Worm (Caenorhabditis elegans) whole organism, L3 larva: ENCODE results near the gene msp-38.
A peak's percentile ranks its signal among the peaks of the same experiment; 100 is the strongest.

Source experiments
- R02D3.7 ChIP-seq: fragments of 150-350 bp; optimal IDR thresholded peaks from 2 replicates; lab custom pipeline; 2014; ENCODE audit warnings: missing biosample characterization, missing genetic modification characterization
- ZK546.5 ChIP-seq: sonication (generic microtip); optimal IDR thresholded peaks from 2 replicates; lab custom pipeline; 2017; ENCODE audit warnings: missing biosample characterization, missing genetic modification characterization
- ama-1 ChIP-seq: fragments of 150-350 bp; optimal IDR thresholded peaks from 2 replicates; lab custom pipeline; 2018
- ceh-16 ChIP-seq: sonication (generic microtip); optimal IDR thresholded peaks from 2 replicates; lab custom pipeline; 2017; ENCODE audit warnings: missing biosample characterization, missing genetic modification characterization
- ceh-82 ChIP-seq: fragments of 150-350 bp; optimal IDR thresholded peaks from 2 replicates; lab custom pipeline; 2014; ENCODE audit warnings: missing biosample characterization, missing genetic modification characterization
- ceh-9 ChIP-seq: sonication (generic microtip); optimal IDR thresholded peaks from 2 replicates; lab custom pipeline; 2018; ENCODE audit warnings: missing biosample characterization, missing genetic modification characterization
- daf-12 ChIP-seq: fragments of 150-350 bp; optimal IDR thresholded peaks from 2 replicates; lab custom pipeline; 2014; ENCODE audit warnings: missing biosample characterization, missing genetic modification reagents, missing genetic modification characterization
- egl-5 ChIP-seq: fragments of 150-350 bp; optimal IDR thresholded peaks from 2 replicates; lab custom pipeline; 2017; ENCODE audit warnings: missing biosample characterization, missing genetic modification reagents, missing genetic modification characterization, inconsistent platforms
- elt-1 ChIP-seq: fragments of 150-350 bp; optimal IDR thresholded peaks from 2 replicates; lab custom pipeline; 2014; ENCODE audit warnings: missing biosample characterization, missing genetic modification characterization
- elt-2 ChIP-seq: sonication (generic microtip); optimal IDR thresholded peaks from 2 replicates; lab custom pipeline; 2016; ENCODE audit warnings: missing genetic modification reagents, mild to moderate bottlenecking, missing genetic modification characterization, missing compliant biosample characterization
- elt-3 ChIP-seq, 3 experiments: fragments of 150-350 bp in 1 of 3; sonication (generic microtip) in 2 of 3; optimal IDR thresholded peaks; 2 replicates in 2 of 3; 4 replicates in 1 of 3; lab custom pipeline; 2014 to 2017; ENCODE audit warnings: missing biosample characterization in 3 of 3, missing genetic modification characterization in 3 of 3
- eor-1 ChIP-seq, 2 experiments: fragments of 150-350 bp; optimal IDR thresholded peaks; 2 replicates each; lab custom pipeline; 2014 to 2018; ENCODE audit warnings: missing biosample characterization in 2 of 2, missing genetic modification characterization in 2 of 2
- fkh-10 ChIP-seq: sonication (generic microtip); optimal IDR thresholded peaks from 2 replicates; lab custom pipeline; 2017; ENCODE audit warnings: missing biosample characterization, missing genetic modification reagents, missing genetic modification characterization
- fkh-2 ChIP-seq: fragments of 150-350 bp; optimal IDR thresholded peaks from 2 replicates; lab custom pipeline; 2014; ENCODE audit warnings: missing biosample characterization, missing genetic modification reagents, missing genetic modification characterization
- fos-1 ChIP-seq: fragments of 150-350 bp; optimal IDR thresholded peaks from 2 replicates; lab custom pipeline; 2014; ENCODE audit warnings: missing biosample characterization, missing genetic modification characterization
- hmg-11 ChIP-seq: sonication (generic microtip); optimal IDR thresholded peaks from 2 replicates; lab custom pipeline; 2016; ENCODE audit warnings: missing genetic modification characterization, missing compliant biosample characterization
- jun-1 ChIP-seq: fragments of 150-350 bp; optimal IDR thresholded peaks from 2 replicates; lab custom pipeline; 2014; ENCODE audit warnings: missing biosample characterization, missing genetic modification reagents, missing genetic modification characterization
- lin-15B ChIP-seq: fragments of 150-350 bp; optimal IDR thresholded peaks from 2 replicates; lab custom pipeline; 2014; ENCODE audit warnings: missing biosample characterization, missing genetic modification characterization
- lin-39 ChIP-seq: fragments of 150-350 bp; optimal IDR thresholded peaks from 2 replicates; lab custom pipeline; 2018; ENCODE audit warnings: missing biosample characterization, missing genetic modification reagents, missing genetic modification characterization
- lsy-12 ChIP-seq: sonication (generic microtip); optimal IDR thresholded peaks from 2 replicates; lab custom pipeline; 2016; ENCODE audit warnings: mild to moderate bottlenecking, missing genetic modification characterization, missing compliant biosample characterization
- mdl-1 ChIP-seq: fragments of 150-350 bp; optimal IDR thresholded peaks from 2 replicates; lab custom pipeline; 2014; ENCODE audit warnings: missing biosample characterization, missing genetic modification characterization
- mml-1 ChIP-seq: fragments of 150-350 bp; sonication (generic microtip); optimal IDR thresholded peaks from 3 replicates; lab custom pipeline; 2014; ENCODE audit warnings: missing biosample characterization, missing genetic modification characterization
- nfya-1 ChIP-seq: sonication (generic microtip); optimal IDR thresholded peaks from 2 replicates; lab custom pipeline; 2017; ENCODE audit warnings: missing genetic modification characterization, mild to moderate bottlenecking, missing compliant biosample characterization, antibody characterized with exemption, moderate library complexity; ENCODE audit not compliant: insufficient read depth
- nhr-11 ChIP-seq: fragments of 150-350 bp; optimal IDR thresholded peaks from 2 replicates; lab custom pipeline; 2014; ENCODE audit warnings: missing biosample characterization, missing genetic modification characterization
- nhr-12 ChIP-seq: fragments of 150-350 bp; optimal IDR thresholded peaks from 2 replicates; lab custom pipeline; 2014; ENCODE audit warnings: missing biosample characterization, missing genetic modification characterization
- nhr-25 ChIP-seq: sonication (generic microtip); optimal IDR thresholded peaks from 2 replicates; lab custom pipeline; 2017; ENCODE audit warnings: missing biosample characterization, missing genetic modification characterization
- nhr-43 ChIP-seq: sonication (generic microtip); optimal IDR thresholded peaks from 2 replicates; lab custom pipeline; 2016; ENCODE audit warnings: mild to moderate bottlenecking, missing genetic modification characterization, missing compliant biosample characterization; ENCODE audit not compliant: poor library complexity, severe bottlenecking
- nhr-67 ChIP-seq: fragments of 150-350 bp; optimal IDR thresholded peaks from 2 replicates; lab custom pipeline; 2014; ENCODE audit warnings: missing biosample characterization, missing genetic modification characterization
- nhr-76 ChIP-seq: fragments of 150-350 bp; sonication (generic microtip); optimal IDR thresholded peaks from 5 replicates; lab custom pipeline; 2014; ENCODE audit warnings: missing biosample characterization, missing genetic modification characterization
- nhr-77 ChIP-seq: fragments of 150-350 bp; optimal IDR thresholded peaks from 2 replicates; lab custom pipeline; 2014; ENCODE audit warnings: missing biosample characterization, missing genetic modification characterization
- pha-4 ChIP-seq: fragments of 150-350 bp; optimal IDR thresholded peaks from 2 replicates; lab custom pipeline; 2014; ENCODE audit warnings: missing biosample characterization, missing genetic modification reagents, missing genetic modification characterization
- pqm-1 ChIP-seq: fragments of 150-350 bp; optimal IDR thresholded peaks from 2 replicates; lab custom pipeline; 2017; ENCODE audit warnings: missing biosample characterization, missing genetic modification characterization, inconsistent platforms
- sea-2 ChIP-seq: fragments of 150-350 bp; sonication (generic microtip); optimal IDR thresholded peaks from 4 replicates; lab custom pipeline; 2014; ENCODE audit warnings: missing biosample characterization, missing genetic modification reagents, missing genetic modification characterization
- skn-1 ChIP-seq: fragments of 150-350 bp; optimal IDR thresholded peaks from 2 replicates; lab custom pipeline; 2014; ENCODE audit warnings: missing biosample characterization, missing genetic modification characterization
- snpc-4 ChIP-seq: fragments of 150-350 bp; optimal IDR thresholded peaks from 2 replicates; lab custom pipeline; 2014; ENCODE audit warnings: missing biosample characterization, missing genetic modification characterization
- tbx-2 ChIP-seq: sonication (generic microtip); optimal IDR thresholded peaks from 2 replicates; lab custom pipeline; 2016; ENCODE audit warnings: mild to moderate bottlenecking, missing genetic modification characterization, missing compliant biosample characterization
- unc-62 ChIP-seq: fragments of 150-350 bp; sonication (generic microtip); optimal IDR thresholded peaks from 4 replicates; lab custom pipeline; 2014; ENCODE audit warnings: missing biosample characterization, missing genetic modification reagents, missing genetic modification characterization
- ztf-11 ChIP-seq: fragments of 150-350 bp; optimal IDR thresholded peaks from 2 replicates; lab custom pipeline; 2014; ENCODE audit warnings: missing biosample characterization, missing genetic modification characterization
- ztf-4 ChIP-seq: fragments of 150-350 bp; optimal IDR thresholded peaks from 2 replicates; lab custom pipeline; 2014; ENCODE audit warnings: missing biosample characterization, missing genetic modification characterization

The msp-38 gene

ce11 chrIV:10135817-10136216 is 7.7 kb downstream of the msp-38 start, which contains the start of gene K08F4.5:
Gene K08F4.5 (minus strand): TSS chrIV:10135917.
- TF ChIP-seq ztf-4 (tag; lab: Kevin White, UChicago) = no peak
- no peak for TF ChIP-seq egl-5 (tag; lab: Kevin White, UChicago)
- no peak for TF ChIP-seq fkh-10 (GFP tag; lab: Kevin White, UChicago)
- no peak for TF ChIP-seq lin-15B (tag; lab: Kevin White, UChicago)
- no peak for TF ChIP-seq elt-1 (tag; lab: Kevin White, UChicago)
- no peak for TF ChIP-seq nhr-67 (tag; lab: Kevin White, UChicago)
- TF ChIP-seq, all 47 proteins: peak for 0

ce11 chrIV:10129957-10130356 is 13.6 kb downstream of the msp-38 start, which contains the start of gene glt-3:
Gene glt-3 (plus strand): TSS chrIV:10130257.
- TF ChIP-seq fkh-10 (GFP tag; lab: Kevin White, UChicago) (no peak), nhr-67 (tag; lab: Kevin White, UChicago) (no peak), fos-1 (tag; lab: Kevin White, UChicago) (no peak), pqm-1 (no peak), nhr-25 (tag; lab: Kevin White, UChicago) (no peak), jun-1 (tag; lab: Kevin White, UChicago) (no peak), tbx-2 (tag; lab: Kevin White, UChicago) (no peak), mml-1 (no peak), lin-15B (tag; lab: Kevin White, UChicago) (no peak), skn-1 (tag; lab: Kevin White, UChicago) (no peak), nhr-77 (tag; lab: Kevin White, UChicago) (no peak)

ce11 chrIV:10128906-10129386 is 14.6 kb downstream of the msp-38 start, which contains the start of the genes gtbp-1 and K08F4.3:
Gene gtbp-1 (minus strand): TSS chrIV:10128956.
Gene K08F4.3 (plus strand): TSS chrIV:10129257.
- TF ChIP-seq nhr-76 (tag; lab: Kevin White, UChicago) (no peak), egl-5 (tag; lab: Kevin White, UChicago) (peak; percentile 94), jun-1 (tag; lab: Kevin White, UChicago) (no peak), daf-12 (tag; lab: Kevin White, UChicago) (no peak), nhr-11 (tag; lab: Kevin White, UChicago) (no peak), pqm-1 (peak; percentile 28), nhr-67 (tag; lab: Kevin White, UChicago) (no peak), ama-1 (lab: Kevin White, UChicago) (peak; percentile 23), pha-4 (peak; percentile 88), mdl-1 (tag; lab: Kevin White, UChicago) (no peak), elt-3 (tag; optimal IDR thresholded peaks at IDR 0.05; lab: Kevin White, UChicago) (peak in 1 of 3 experiments; percentile 12), lin-15B (tag; lab: Kevin White, UChicago) (peak; percentile 94), mml-1 (no peak), unc-62 (GFP tag; lab: Kevin White, UChicago) (no peak), ceh-16 (tag; lab: Kevin White, UChicago) (no peak), lsy-12 (tag; lab: Kevin White, UChicago) (no peak), nhr-43 (tag; lab: Kevin White, UChicago) (peak; percentile 28), nhr-77 (tag; lab: Kevin White, UChicago) (no peak), eor-1 (tag; optimal IDR thresholded peaks at IDR 0.05; lab: Kevin White, UChicago) (no peak), nfya-1 (tag; lab: Kevin White, UChicago) (peak; percentile 90), lin-39 (peak; percentile 77), ceh-82 (tag; lab: Kevin White, UChicago) (peak; percentile 20), ztf-4 (tag; lab: Kevin White, UChicago) (no peak), elt-2 (tag; lab: Kevin White, UChicago) (peak; percentile 46), fos-1 (tag; lab: Kevin White, UChicago) (no peak), elt-1 (tag; lab: Kevin White, UChicago) (no peak), nhr-25 (tag; lab: Kevin White, UChicago) (peak; percentile 81), fkh-2 (tag; lab: Kevin White, UChicago) (no peak), nhr-12 (tag; lab: Kevin White, UChicago) (no peak), R02D3.7 (peak; percentile 20), tbx-2 (tag; lab: Kevin White, UChicago) (no peak), hmg-11 (tag; lab: Kevin White, UChicago) (no peak), ZK546.5 (tag; lab: Kevin White, UChicago) (peak; percentile 51), ceh-9 (tag; lab: Kevin White, UChicago) (no peak), sea-2 (GFP tag; lab: Kevin White, UChicago) (no peak), ztf-11 (tag; lab: Kevin White, UChicago) (no peak), snpc-4 (tag; lab: Kevin White, UChicago) (peak; percentile 42)
- TF ChIP-seq, all 47 proteins: peak for 15
